Worm (Caenorhabditis elegans) whole organism, mixed stage, embryonic: ENCODE results near the gene pis-1.

Source experiments
- blmp-1 ChIP-seq: fragments of 150-350 bp; optimal IDR thresholded peaks from 2 replicates; lab custom pipeline; 2014; ENCODE audit warnings: missing biosample characterization, missing genetic modification characterization
- lin-13 ChIP-seq: fragments of 150-350 bp; optimal IDR thresholded peaks from 2 replicates; lab custom pipeline; 2014; ENCODE audit warnings: missing biosample characterization, missing genetic modification characterization
- lsy-2 ChIP-seq: fragments of 150-350 bp; optimal IDR thresholded peaks from 2 replicates; lab custom pipeline; 2014; ENCODE audit warnings: missing biosample characterization, missing genetic modification characterization
- mep-1 ChIP-seq: fragments of 150-350 bp; optimal IDR thresholded peaks from 2 replicates; lab custom pipeline; 2017; ENCODE audit warnings: missing biosample characterization, missing genetic modification reagents, missing genetic modification characterization, inconsistent platforms
- nhr-12 ChIP-seq: fragments of 150-350 bp; optimal IDR thresholded peaks from 2 replicates; lab custom pipeline; 2014; ENCODE audit warnings: missing biosample characterization, missing genetic modification characterization
- snpc-4 ChIP-seq: fragments of 150-350 bp; optimal IDR thresholded peaks from 2 replicates; lab custom pipeline; 2014; ENCODE audit warnings: missing biosample characterization, missing genetic modification characterization
- unc-62 ChIP-seq: fragments of 150-350 bp; optimal IDR thresholded peaks from 2 replicates; lab custom pipeline; 2014; ENCODE audit warnings: missing biosample characterization, missing genetic modification reagents, missing genetic modification characterization
- ztf-11 ChIP-seq: fragments of 150-350 bp; optimal IDR thresholded peaks from 2 replicates; lab custom pipeline; 2014; ENCODE audit warnings: missing biosample characterization, missing genetic modification characterization

ce11 chrIV:9822585-9822984, 26.2 kb upstream of the pis-1 start:
- TF ChIP-seq blmp-1 (tag; lab: Kevin White, UChicago) (no peak), unc-62 (GFP tag; lab: Kevin White, UChicago) (no peak), lsy-2 (no peak), snpc-4 (no peak), lin-13 (tag; lab: Kevin White, UChicago) (no peak), mep-1 (tag; lab: Kevin White, UChicago) (no peak), nhr-12 (no peak), ztf-11 (tag; lab: Kevin White, UChicago) (no peak)
